Fruit fly (Drosophila melanogaster) whole organism, prepupa: Measurements from ENCODE around the gene CG15756.

ENCODE experiments used
- Blimp-1 ChIP-seq: fragments of 200-800 bp; sonication (Bioruptor generic); optimal IDR thresholded peaks from 3 replicates; lab custom pipeline; 2017; ENCODE audit warnings: missing biosample characterization, missing genetic modification characterization, mild to moderate bottlenecking, moderate library complexity, missing genetic modification reagents
- CG10631 ChIP-seq: fragments of 200-800 bp; sonication (Bioruptor generic); optimal IDR thresholded peaks from 2 replicates; lab custom pipeline; 2016; ENCODE audit warnings: missing biosample characterization, missing genetic modification characterization
- CG10669 ChIP-seq: fragments of 200-800 bp; sonication (Bioruptor generic); optimal IDR thresholded peaks from 3 replicates; lab custom pipeline; 2018; ENCODE audit warnings: missing biosample characterization, mild to moderate bottlenecking, missing genetic modification characterization, moderate library complexity
- CG11294 ChIP-seq: fragments of 200-800 bp; sonication (Bioruptor generic); IDR thresholded peaks from 2 replicates; pipeline ENCODE4 v1.3.6; 2022; ENCODE audit warnings: missing biosample characterization, missing genetic modification characterization
- CG11762 ChIP-seq: fragments of 200-800 bp; sonication (Bioruptor generic); optimal IDR thresholded peaks from 3 replicates; lab custom pipeline; 2016; ENCODE audit warnings: missing biosample characterization, missing genetic modification characterization; ENCODE audit not compliant: insufficient read depth
- CG11902 ChIP-seq: fragments of 200-800 bp; sonication (Bioruptor generic); optimal IDR thresholded peaks from 3 replicates; lab custom pipeline; 2016; ENCODE audit warnings: missing biosample characterization, missing genetic modification characterization
- CG15336 ChIP-seq: fragments of 200-800 bp; sonication (Bioruptor generic); IDR thresholded peaks from 2 replicates; pipeline ENCODE4 v1.3.6; 2022; ENCODE audit warnings: missing biosample characterization, missing genetic modification characterization
- CG1621 ChIP-seq: fragments of 200-800 bp; sonication (Bioruptor generic); optimal IDR thresholded peaks from 3 replicates; lab custom pipeline; 2018; ENCODE audit warnings: missing biosample characterization, mild to moderate bottlenecking, missing genetic modification characterization
- CG16779 ChIP-seq: fragments of 200-800 bp; sonication (Bioruptor generic); optimal IDR thresholded peaks from 3 replicates; lab custom pipeline; 2017; ENCODE audit warnings: missing biosample characterization, mild to moderate bottlenecking, missing genetic modification characterization
- CG3032 ChIP-seq: fragments of 200-800 bp; optimal IDR thresholded peaks from 2 replicates; lab custom pipeline; 2019; ENCODE audit warnings: missing biosample characterization, mild to moderate bottlenecking, missing genetic modification characterization, moderate library complexity
- CG31627 ChIP-seq: fragments of 200-800 bp; sonication (Bioruptor generic); optimal IDR thresholded peaks from 3 replicates; lab custom pipeline; 2016; ENCODE audit warnings: missing biosample characterization, missing genetic modification characterization
- CG32006 ChIP-seq: fragments of 200-800 bp; sonication (Bioruptor generic); optimal IDR thresholded peaks from 3 replicates; lab custom pipeline; 2017; ENCODE audit warnings: missing biosample characterization, mild to moderate bottlenecking, missing genetic modification characterization
- CG3919 ChIP-seq: fragments of 200-800 bp; sonication (Bioruptor generic); optimal IDR thresholded peaks from 3 replicates; lab custom pipeline; 2016; ENCODE audit warnings: missing biosample characterization, missing genetic modification characterization
- CG4318 ChIP-seq: fragments of 200-800 bp; sonication (Bioruptor generic); optimal IDR thresholded peaks from 3 replicates; lab custom pipeline; 2017; ENCODE audit warnings: missing biosample characterization, mild to moderate bottlenecking, missing genetic modification characterization
- CG6276 ChIP-seq: fragments of 200-800 bp; sonication (Bioruptor generic); optimal IDR thresholded peaks from 2 replicates; lab custom pipeline; 2017; ENCODE audit warnings: missing biosample characterization, mild to moderate bottlenecking, missing genetic modification characterization
- CG6792 ChIP-seq: fragments of 200-800 bp; sonication (Bioruptor generic); optimal IDR thresholded peaks from 3 replicates; lab custom pipeline; 2016; ENCODE audit warnings: missing biosample characterization, missing genetic modification characterization
- CG7368 ChIP-seq: fragments of 200-800 bp; sonication (Bioruptor generic); optimal IDR thresholded peaks from 3 replicates; lab custom pipeline; 2016; ENCODE audit warnings: missing biosample characterization, missing genetic modification characterization
- CG8119 ChIP-seq: fragments of 200-800 bp; sonication (Bioruptor generic); IDR thresholded peaks from 3 replicates; pipeline ENCODE4 v1.3.6; 2022; ENCODE audit warnings: missing biosample characterization, missing genetic modification characterization
- CG8319 ChIP-seq: fragments of 200-800 bp; sonication (Bioruptor generic); optimal IDR thresholded peaks from 3 replicates; lab custom pipeline; 2016; ENCODE audit warnings: missing biosample characterization, missing genetic modification characterization
- CG8632 ChIP-seq: fragments of 200-800 bp; sonication (Bioruptor generic); optimal IDR thresholded peaks from 3 replicates; lab custom pipeline; 2016; ENCODE audit warnings: missing biosample characterization, missing genetic modification characterization
- CG9139 ChIP-seq: fragments of 200-800 bp; sonication (Bioruptor generic); optimal IDR thresholded peaks from 3 replicates; lab custom pipeline; 2017; ENCODE audit warnings: missing biosample characterization, mild to moderate bottlenecking, missing genetic modification characterization
- Eip75B ChIP-seq: fragments of 200-800 bp; sonication (Bioruptor generic); optimal IDR thresholded peaks from 3 replicates; lab custom pipeline; 2016; ENCODE audit warnings: missing biosample characterization, missing genetic modification characterization
- Eip93F ChIP-seq: fragments of 200-800 bp; sonication (Bioruptor generic); optimal IDR thresholded peaks from 2 replicates; lab custom pipeline; 2016; ENCODE audit warnings: missing biosample characterization, mild to moderate bottlenecking, missing genetic modification characterization
- Gug ChIP-seq: fragments of 200-800 bp; sonication (Bioruptor generic); IDR thresholded peaks from 2 replicates; pipeline ENCODE4 v1.3.6; 2022; ENCODE audit warnings: missing biosample characterization, missing genetic modification characterization
- Hr38 ChIP-seq: sonication (Bioruptor generic); optimal IDR thresholded peaks from 2 replicates; lab custom pipeline; 2016; ENCODE audit warnings: missing biosample characterization, missing genetic modification characterization
- Hr39 ChIP-seq: fragments of 200-800 bp; sonication (Bioruptor generic); optimal IDR thresholded peaks from 2 replicates; lab custom pipeline; 2016; ENCODE audit warnings: missing biosample characterization, missing genetic modification characterization
- Hr4 ChIP-seq: fragments of 200-800 bp; sonication (Bioruptor generic); optimal IDR thresholded peaks from 3 replicates; lab custom pipeline; 2016; ENCODE audit warnings: missing biosample characterization, missing genetic modification characterization
- Met ChIP-seq: fragments of 200-800 bp; sonication (Bioruptor generic); optimal IDR thresholded peaks from 3 replicates; lab custom pipeline; 2016; ENCODE audit warnings: missing biosample characterization, missing genetic modification characterization
- OdsH ChIP-seq: fragments of 200-800 bp; sonication (Bioruptor generic); optimal IDR thresholded peaks from 3 replicates; lab custom pipeline; 2016; ENCODE audit warnings: missing biosample characterization, missing genetic modification characterization
- Smox ChIP-seq: fragments of 200-800 bp; sonication (Bioruptor generic); optimal IDR thresholded peaks from 3 replicates; lab custom pipeline; 2016; ENCODE audit warnings: missing biosample characterization, missing genetic modification characterization
- Sox14 ChIP-seq: fragments of 200-800 bp; sonication (Bioruptor generic); optimal IDR thresholded peaks from 3 replicates; lab custom pipeline; 2016; ENCODE audit warnings: missing biosample characterization, missing genetic modification characterization
- achi ChIP-seq: fragments of 200-800 bp; sonication (Bioruptor generic); optimal IDR thresholded peaks from 3 replicates; lab custom pipeline; 2016; ENCODE audit warnings: missing biosample characterization, missing genetic modification characterization
- acj6 ChIP-seq: fragments of 200-800 bp; sonication (Bioruptor generic); optimal IDR thresholded peaks from 3 replicates; lab custom pipeline; 2016; ENCODE audit warnings: missing biosample characterization, missing genetic modification characterization
- cyc ChIP-seq: fragments of 200-800 bp; sonication (Bioruptor generic); optimal IDR thresholded peaks from 3 replicates; lab custom pipeline; 2016; ENCODE audit warnings: missing biosample characterization, missing genetic modification characterization
- dac ChIP-seq: fragments of 200-800 bp; sonication (Bioruptor generic); optimal IDR thresholded peaks from 2 replicates; lab custom pipeline; 2017; ENCODE audit warnings: missing biosample characterization, mild to moderate bottlenecking, missing genetic modification characterization
- esn ChIP-seq: fragments of 200-800 bp; sonication (Bioruptor generic); optimal IDR thresholded peaks from 2 replicates; lab custom pipeline; 2016; ENCODE audit warnings: missing biosample characterization, mild to moderate bottlenecking, missing genetic modification characterization, moderate library complexity
- fd59A ChIP-seq: fragments of 200-800 bp; sonication (Bioruptor generic); optimal IDR thresholded peaks from 2 replicates; lab custom pipeline; 2017; ENCODE audit warnings: missing biosample characterization, mild to moderate bottlenecking, missing genetic modification characterization, missing genetic modification reagents
- fd85E ChIP-seq: fragments of 200-800 bp; sonication (Bioruptor generic); optimal IDR thresholded peaks from 3 replicates; lab custom pipeline; 2016; ENCODE audit warnings: missing biosample characterization, missing genetic modification characterization
- lz ChIP-seq: fragments of 200-800 bp; sonication (Bioruptor generic); optimal IDR thresholded peaks from 3 replicates; lab custom pipeline; 2016; ENCODE audit warnings: missing biosample characterization, missing genetic modification characterization
- net ChIP-seq: fragments of 200-800 bp; sonication (Bioruptor generic); optimal IDR thresholded peaks from 3 replicates; lab custom pipeline; 2016; ENCODE audit warnings: missing biosample characterization, missing genetic modification characterization
- pdm3 ChIP-seq: fragments of 200-800 bp; sonication (Bioruptor generic); optimal IDR thresholded peaks from 3 replicates; lab custom pipeline; 2016; ENCODE audit warnings: missing biosample characterization, missing genetic modification characterization
- salr ChIP-seq, 2 experiments: fragments of 200-800 bp; sonication (Bioruptor generic); optimal IDR thresholded peaks; 3 replicates each; lab custom pipeline; 2016 to 2018; ENCODE audit warnings: missing biosample characterization in 2 of 2, missing genetic modification characterization in 2 of 2, mild to moderate bottlenecking in 1 of 2
- ss ChIP-seq, 2 experiments: fragments of 200-800 bp; sonication (Bioruptor generic); optimal IDR thresholded peaks; 2 replicates in 1 of 2; 3 replicates in 1 of 2; lab custom pipeline; 2017 to 2018; ENCODE audit warnings: mild to moderate bottlenecking in 2 of 2, missing biosample characterization in 2 of 2, missing genetic modification characterization in 2 of 2, moderate library complexity in 1 of 2
- svp ChIP-seq: fragments of 200-800 bp; sonication (Bioruptor generic); peaks from one replicate; lab custom pipeline; 2016; ENCODE audit warnings: missing biosample characterization, missing genetic modification characterization
- topi ChIP-seq: fragments of 200-800 bp; sonication (Bioruptor generic); optimal IDR thresholded peaks from 3 replicates; lab custom pipeline; 2016; ENCODE audit warnings: missing biosample characterization, missing genetic modification characterization

Gene CG15756

dm6 chrX:13563483-13564443 lies 29.6 kb downstream of the CG15756 start, which contains the start of the genes CG46311 and Tpst (continued):
- TF ChIP-seq Gug (no peak), CG8632 (GFP tag; lab: Kevin White, UChicago) (no peak), CG10631 (GFP tag; lab: Kevin White, UChicago) (no peak), CG11294 (GFP tag; lab: Robert Waterston, UW) (no peak), Hr4 (GFP tag; lab: Kevin White, UChicago) (no peak), cyc (GFP tag; lab: Kevin White, UChicago) (peak; percentile 65), Hr39 (GFP tag; lab: Kevin White, UChicago) (peak; percentile 63), svp (peak; percentile 61), lz (GFP tag; lab: Kevin White, UChicago) (peak; percentile 68), CG4318 (no peak), acj6 (GFP tag; lab: Kevin White, UChicago) (peak; percentile 10), fd85E (GFP tag; lab: Kevin White, UChicago) (no peak), CG16779 (tag; lab: Kevin White, UChicago) (no peak), Eip93F (GFP tag; lab: Kevin White, UChicago) (no peak), Eip75B (GFP tag; lab: Kevin White, UChicago) (peak; percentile 19), Hr38 (no peak), CG3032 (tag; lab: Kevin White, UChicago) (peak; percentile 26), CG31627 (GFP tag; lab: Kevin White, UChicago) (peak; percentile 66), CG9139 (GFP tag; lab: Kevin White, UChicago) (no peak), CG7368 (GFP tag; lab: Kevin White, UChicago) (no peak), Blimp-1 (GFP tag; lab: Kevin White, UChicago) (no peak), CG32006 (no peak), salr (GFP tag; optimal IDR thresholded peaks at IDR 0.05; lab: Kevin White, UChicago) (no peak), OdsH (GFP tag; lab: Kevin White, UChicago) (no peak), dac (GFP tag; lab: Kevin White, UChicago) (no peak), CG8319 (GFP tag; lab: Kevin White, UChicago) (no peak), CG1621 (tag; lab: Kevin White, UChicago) (peak; percentile 27), CG3919 (GFP tag; lab: Kevin White, UChicago) (peak; percentile 35)

DNA sequence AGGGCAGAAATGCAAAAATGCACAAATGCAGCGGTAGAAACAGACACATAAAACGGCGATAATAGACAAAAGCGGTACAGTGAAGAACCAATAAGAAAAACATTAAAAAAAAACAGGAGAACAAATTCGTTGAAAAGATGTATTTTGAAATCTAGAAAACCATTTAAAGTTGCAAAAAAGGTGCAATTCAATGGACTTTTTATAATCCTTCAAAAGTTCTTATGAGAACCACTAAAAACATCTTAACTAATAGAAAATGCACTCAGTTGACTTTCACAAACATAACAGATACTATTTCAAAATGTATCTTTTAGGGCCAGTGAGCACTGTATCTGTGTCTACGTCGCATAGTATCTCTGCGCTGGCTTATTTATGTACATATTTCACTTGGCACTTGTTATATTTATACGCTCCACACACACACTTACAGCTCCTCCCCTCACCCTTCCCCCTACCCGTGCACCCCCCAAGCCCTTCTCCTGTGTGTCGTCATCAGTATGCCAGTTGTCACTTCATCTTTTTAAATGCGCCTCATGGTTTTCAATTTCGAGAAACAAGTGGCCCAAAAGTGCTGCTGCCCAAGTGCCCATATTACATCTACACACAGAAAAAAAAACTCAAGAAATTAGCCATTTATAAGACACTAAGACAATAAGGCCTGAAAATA lies 31.4 kb downstream of the CG15756 start:
- TF ChIP-seq CG1621 (tag; lab: Kevin White, UChicago) (no peak), CG10669 (GFP tag; lab: Kevin White, UChicago) (no peak), Gug (peak; percentile 39; the same call in 1 of the 2 replicates), CG11762 (GFP tag; lab: Kevin White, UChicago) (no peak), CG7368 (GFP tag; lab: Kevin White, UChicago) (no peak), CG3032 (tag; lab: Kevin White, UChicago) (peak; percentile 11), CG31627 (GFP tag; lab: Kevin White, UChicago) (peak; percentile 7), Smox (GFP tag; lab: Kevin White, UChicago) (no peak), Sox14 (GFP tag; lab: Kevin White, UChicago) (peak; percentile 60), net (GFP tag; lab: Kevin White, UChicago) (peak; percentile 21), CG6792 (GFP tag; lab: Kevin White, UChicago) (peak; percentile 9), CG11902 (GFP tag; lab: Kevin White, UChicago) (no peak), OdsH (GFP tag; lab: Kevin White, UChicago) (peak; percentile 49), CG10631 (GFP tag; lab: Kevin White, UChicago) (peak; percentile 48), fd59A (peak; percentile 31), ss (GFP tag; optimal IDR thresholded peaks at IDR 0.05; lab: Kevin White, UChicago) (peak in 1 of 2 experiments; percentile 22), acj6 (GFP tag; lab: Kevin White, UChicago) (peak; percentile 26), Hr39 (GFP tag; lab: Kevin White, UChicago) (peak; percentile 28), CG6276 (GFP tag; lab: Kevin White, UChicago) (peak; percentile 5), salr (GFP tag; optimal IDR thresholded peaks at IDR 0.05; lab: Kevin White, UChicago) (peak in 1 of 2 experiments; percentile 15), topi (GFP tag; lab: Kevin White, UChicago) (no peak), Hr4 (GFP tag; lab: Kevin White, UChicago) (peak; percentile 5), CG32006 (peak; percentile 64), achi (GFP tag; lab: Kevin White, UChicago) (peak; percentile 33), CG15336 (peak; percentile 56; the same call in 1 of the 2 replicates), esn (no peak), dac (GFP tag; lab: Kevin White, UChicago) (no peak), Met (GFP tag; lab: Kevin White, UChicago) (no peak), pdm3 (GFP tag; lab: Kevin White, UChicago) (peak; percentile 49), CG8119 (GFP tag; lab: Robert Waterston, UW) (peak; percentile 71)
